Worm (Caenorhabditis elegans): ENCODE measurements around the gene ZC155.4.

The ZC155.4 gene

ce11 chrIII:5190179-5190578 is 25.1 kb downstream of the ZC155.4 start:
- TF ChIP-seq ceh-13 (GFP tag; optimal IDR thresholded peaks at IDR 0.05) (no peak), ceh-36 (tag; optimal IDR thresholded peaks at IDR 0.05) (no peak), B0310.2 (tag; optimal IDR thresholded peaks at IDR 0.05) (no peak), tbx-37 (GFP tag; conservative IDR thresholded peaks at IDR 0.05) (no peak), sea-1 (GFP tag; conservative IDR thresholded peaks at IDR 0.05) (no peak), F13C5.2 (tag; optimal IDR thresholded peaks at IDR 0.05) (no peak), ama-1 (optimal IDR thresholded peaks at IDR 0.05) (no peak), pes-1 (GFP tag; IDR thresholded peaks at IDR 0.05) (no peak), hmg-4 (GFP tag; optimal IDR thresholded peaks at IDR 0.05) (no peak)

ce11 chrIII:5188426-5188825 is 26.8 kb downstream of the ZC155.4 start, which contains the start of gene K10D2.8:
K10D2.8 (plus strand) TSS chrIII:5188726.
- TF ChIP-seq ama-1 (optimal IDR thresholded peaks at IDR 0.05) (no peak), hnd-1 (tag; optimal IDR thresholded peaks at IDR 0.05) (no peak), tra-4 (tag; optimal IDR thresholded peaks at IDR 0.05) (no peak), tbx-37 (GFP tag; conservative IDR thresholded peaks at IDR 0.05) (no peak), ceh-36 (tag; optimal IDR thresholded peaks at IDR 0.05) (no peak), sea-1 (GFP tag; conservative IDR thresholded peaks at IDR 0.05) (no peak), ets-7 (tag; optimal IDR thresholded peaks at IDR 0.05) (no peak), hmg-4 (GFP tag; optimal IDR thresholded peaks at IDR 0.05) (no peak), F13C5.2 (tag; optimal IDR thresholded peaks at IDR 0.05) (no peak), ceh-13 (GFP tag; optimal IDR thresholded peaks at IDR 0.05) (no peak), B0310.2 (tag; optimal IDR thresholded peaks at IDR 0.05) (no peak), hmbx-1 (tag; optimal IDR thresholded peaks at IDR 0.05) (no peak), flt-1 (GFP tag; IDR thresholded peaks at IDR 0.05) (no peak), pes-1 (GFP tag; IDR thresholded peaks at IDR 0.05) (no peak), aly-1 (tag; optimal IDR thresholded peaks at IDR 0.05) (no peak), scrt-1 (GFP tag; IDR thresholded peaks at IDR 0.05) (no peak), tbx-11 (GFP tag; IDR thresholded peaks at IDR 0.05) (no peak)

ce11 chrIII:5185620-5186019 is 29.7 kb downstream of the ZC155.4 start, which contains the start of gene pup-2:
pup-2 (plus strand) TSS chrIII:5185920.
- TF ChIP-seq tbx-11 (GFP tag; IDR thresholded peaks at IDR 0.05) (no peak), ceh-13 (GFP tag; optimal IDR thresholded peaks at IDR 0.05) (no peak), hnd-1 (tag; optimal IDR thresholded peaks at IDR 0.05) (no peak), tra-4 (tag; optimal IDR thresholded peaks at IDR 0.05) (no peak)

- TF ChIP-seq pes-1 (GFP tag; IDR thresholded peaks at IDR 0.05): no peak
- TF ChIP-seq ama-1 (optimal IDR thresholded peaks at IDR 0.05): no peak
- no peak for TF ChIP-seq ceh-36 (tag; optimal IDR thresholded peaks at IDR 0.05)
Observed at ce11 chrIII:5183372-5183771, 31.9 kb downstream of the ZC155.4 start.

ce11 chrIII:5181641-5182040 is 33.6 kb downstream of the ZC155.4 start:
- TF ChIP-seq ceh-36 (tag; optimal IDR thresholded peaks at IDR 0.05): no peak
- no peak for TF ChIP-seq pes-1 (GFP tag; IDR thresholded peaks at IDR 0.05)

ce11 chrIII:5181217-5181616 is 34.1 kb downstream of the ZC155.4 start:
- no peak for TF ChIP-seq hnd-1 (tag; optimal IDR thresholded peaks at IDR 0.05)
- TF ChIP-seq F13C5.2 (tag; optimal IDR thresholded peaks at IDR 0.05): no peak
- no peak for TF ChIP-seq tbx-11 (GFP tag; IDR thresholded peaks at IDR 0.05)
- no peak for TF ChIP-seq scrt-1 (GFP tag; IDR thresholded peaks at IDR 0.05)
- no peak for TF ChIP-seq hmg-4 (GFP tag; optimal IDR thresholded peaks at IDR 0.05)
- TF ChIP-seq ceh-13 (GFP tag; optimal IDR thresholded peaks at IDR 0.05): no peak
- no peak for TF ChIP-seq pes-1 (GFP tag; IDR thresholded peaks at IDR 0.05)
- no peak for TF ChIP-seq tra-4 (tag; optimal IDR thresholded peaks at IDR 0.05)
- no peak for TF ChIP-seq B0310.2 (tag; optimal IDR thresholded peaks at IDR 0.05)
- no peak for TF ChIP-seq ceh-36 (tag; optimal IDR thresholded peaks at IDR 0.05)
- TF ChIP-seq aly-1 (tag; optimal IDR thresholded peaks at IDR 0.05): no peak
- no peak for TF ChIP-seq flt-1 (GFP tag; IDR thresholded peaks at IDR 0.05)
- TF ChIP-seq ets-7 (tag; optimal IDR thresholded peaks at IDR 0.05): no peak

- TF ChIP-seq hnd-1 (tag; optimal IDR thresholded peaks at IDR 0.05) (no peak), B0310.2 (tag; optimal IDR thresholded peaks at IDR 0.05) (no peak), flt-1 (GFP tag; IDR thresholded peaks at IDR 0.05) (no peak), F13C5.2 (tag; optimal IDR thresholded peaks at IDR 0.05) (no peak), ceh-36 (tag; optimal IDR thresholded peaks at IDR 0.05) (no peak), sea-1 (GFP tag; conservative IDR thresholded peaks at IDR 0.05) (no peak), ama-1 (optimal IDR thresholded peaks at IDR 0.05) (no peak), tbx-37 (GFP tag; conservative IDR thresholded peaks at IDR 0.05) (no peak), tra-4 (tag; optimal IDR thresholded peaks at IDR 0.05) (no peak), ets-7 (tag; optimal IDR thresholded peaks at IDR 0.05) (no peak), scrt-1 (GFP tag; IDR thresholded peaks at IDR 0.05) (no peak), pes-1 (GFP tag; IDR thresholded peaks at IDR 0.05) (no peak), hmbx-1 (tag; optimal IDR thresholded peaks at IDR 0.05) (no peak)
Observed at ce11 chrIII:5180588-5180987, 34.7 kb downstream of the ZC155.4 start.

- no peak for TF ChIP-seq tbx-11 (GFP tag; IDR thresholded peaks at IDR 0.05)
- TF ChIP-seq hmbx-1 (tag; optimal IDR thresholded peaks at IDR 0.05): no peak
- no peak for TF ChIP-seq ceh-36 (tag; optimal IDR thresholded peaks at IDR 0.05)
- no peak for TF ChIP-seq scrt-1 (GFP tag; IDR thresholded peaks at IDR 0.05)
- no peak for TF ChIP-seq aly-1 (tag; optimal IDR thresholded peaks at IDR 0.05)
- no peak for TF ChIP-seq tbx-37 (GFP tag; conservative IDR thresholded peaks at IDR 0.05)
- no peak for TF ChIP-seq ets-7 (tag; optimal IDR thresholded peaks at IDR 0.05)
- TF ChIP-seq hnd-1 (tag; optimal IDR thresholded peaks at IDR 0.05): no peak
- no peak for TF ChIP-seq ceh-13 (GFP tag; optimal IDR thresholded peaks at IDR 0.05)
- no peak for TF ChIP-seq tra-4 (tag; optimal IDR thresholded peaks at IDR 0.05)
- TF ChIP-seq ama-1 (optimal IDR thresholded peaks at IDR 0.05): no peak
- no peak for TF ChIP-seq pes-1 (GFP tag; IDR thresholded peaks at IDR 0.05)
- no peak for TF ChIP-seq F13C5.2 (tag; optimal IDR thresholded peaks at IDR 0.05)
- TF ChIP-seq flt-1 (GFP tag; IDR thresholded peaks at IDR 0.05): no peak
- no peak for TF ChIP-seq hmg-4 (GFP tag; optimal IDR thresholded peaks at IDR 0.05)
- TF ChIP-seq B0310.2 (tag; optimal IDR thresholded peaks at IDR 0.05): no peak
- TF ChIP-seq sea-1 (GFP tag; conservative IDR thresholded peaks at IDR 0.05): no peak
Observed at ce11 chrIII:5179166-5179565, 36.1 kb downstream of the ZC155.4 start.
